Worm (Caenorhabditis elegans): ENCODE results near the gene Y17G7B.20.

Y17G7B.20 gene

ce11 chrII:11960596-11961217 lies 18.9 kb downstream of the Y17G7B.20 start (continued):
- peak; percentile 90 for TF ChIP-seq rbr-2 (tag; optimal IDR thresholded peaks at IDR 0.05)
- no peak for TF ChIP-seq ztf-11 (tag; optimal IDR thresholded peaks at IDR 0.05)
- peak; percentile 97 for TF ChIP-seq nhr-41 (GFP tag; IDR thresholded peaks at IDR 0.05)
- TF ChIP-seq hlh-30 (tag; optimal IDR thresholded peaks at IDR 0.05; ENCODE audit: insufficient read depth), result peak; percentile 71
- TF ChIP-seq tag-97 (GFP tag; IDR thresholded peaks at IDR 0.05), result no peak; the same call in 1 of the 2 replicates
- peak; percentile 84 for TF ChIP-seq nhr-48 (tag; optimal IDR thresholded peaks at IDR 0.05)
- TF ChIP-seq F44E2.7 (GFP tag; IDR thresholded peaks at IDR 0.05), result peak; percentile 99
- peak; percentile 93 for TF ChIP-seq zip-11 (GFP tag; IDR thresholded peaks at IDR 0.05)
- TF ChIP-seq F49E8.2 (tag; optimal IDR thresholded peaks at IDR 0.05; ENCODE audit: borderline replicate concordance), result peak; percentile 93
- peak; percentile 100 for TF ChIP-seq lim-7 (GFP tag; IDR thresholded peaks at IDR 0.05)
- TF ChIP-seq lin-1 (GFP tag; IDR thresholded peaks at IDR 0.05), result peak; percentile 97
- TF ChIP-seq php-3 (GFP tag; IDR thresholded peaks at IDR 0.05), result peak; percentile 94
- peak; percentile 84 for TF ChIP-seq mxl-3 (GFP tag; optimal IDR thresholded peaks at IDR 0.05)
- TF ChIP-seq zfp-2 (tag; optimal IDR thresholded peaks at IDR 0.05), result peak; percentile 78
- peak; percentile 100 for TF ChIP-seq egl-43 (GFP tag; IDR thresholded peaks at IDR 0.05)
- peak; percentile 84 for TF ChIP-seq T20F7.1 (GFP tag; optimal IDR thresholded peaks at IDR 0.05)
- TF ChIP-seq dve-1 (tag; optimal IDR thresholded peaks at IDR 0.05; ENCODE audit: insufficient read depth), result peak; percentile 80
- TF ChIP-seq mes-2 (tag; optimal IDR thresholded peaks at IDR 0.05; ENCODE audit: poor library complexity, severe bottlenecking), result peak; percentile 92
- TF ChIP-seq set-16 (GFP tag; IDR thresholded peaks at IDR 0.05), result peak; percentile 100
- peak; percentile 64 for TF ChIP-seq lin-13 (GFP tag; optimal IDR thresholded peaks at IDR 0.05)
- no peak for TF ChIP-seq fkh-10 (GFP tag; optimal IDR thresholded peaks at IDR 0.05)
- no peak for TF ChIP-seq egl-27 (tag; optimal IDR thresholded peaks at IDR 0.05)
- peak; percentile 85 to 98 for TF ChIP-seq daf-16 (GFP tag; optimal IDR thresholded peaks at IDR 0.05)
- TF ChIP-seq daf-16 (tag; optimal IDR thresholded peaks at IDR 0.05), result peak; percentile 52
- TF ChIP-seq nhr-11 (tag; optimal IDR thresholded peaks at IDR 0.05), result no peak
- TF ChIP-seq mxl-2 (GFP tag; conservative IDR thresholded peaks at IDR 0.05), result peak; percentile 91
- TF ChIP-seq lin-29 (GFP tag; IDR thresholded peaks at IDR 0.05), result peak; percentile 85
- TF ChIP-seq attf-4 (tag; optimal IDR thresholded peaks at IDR 0.05), result peak; percentile 57
- TF ChIP-seq daf-12 (tag; optimal IDR thresholded peaks at IDR 0.05), result no peak
- peak; percentile 95 for TF ChIP-seq dmd-9 (GFP tag; IDR thresholded peaks at IDR 0.05)
- peak; percentile 64 for TF ChIP-seq jun-1 (tag; optimal IDR thresholded peaks at IDR 0.05)
- TF ChIP-seq Y105C5A.15 (GFP tag; IDR thresholded peaks at IDR 0.05), result peak; percentile 99
- TF ChIP-seq Y48G9A.11 (GFP tag; IDR thresholded peaks at IDR 0.05), result peak; percentile 98
- TF ChIP-seq R02D3.7 (tag; optimal IDR thresholded peaks at IDR 0.05), result peak; percentile 45
- peak; percentile 99 for TF ChIP-seq pha-4 (GFP tag; IDR thresholded peaks at IDR 0.05)
- TF ChIP-seq pha-4 (tag; optimal IDR thresholded peaks at IDR 0.05), result no peak
- peak; percentile 52 for TF ChIP-seq ztf-7 (tag; optimal IDR thresholded peaks at IDR 0.05)
- TF ChIP-seq madf-5 (GFP tag; IDR thresholded peaks at IDR 0.05), result peak; percentile 98 to 99
- TF ChIP-seq F26F4.8 (GFP tag; conservative IDR thresholded peaks at IDR 0.05), result peak; percentile 100
- no peak for TF ChIP-seq fos-1 (tag; optimal IDR thresholded peaks at IDR 0.05)
- peak; percentile 53 to 84 for TF ChIP-seq hif-1 (tag; optimal IDR thresholded peaks at IDR 0.05)
- peak; percentile 95 for TF ChIP-seq hmg-1.1 (GFP tag; IDR thresholded peaks at IDR 0.05)
- no peak for TF ChIP-seq ceh-62 (tag; optimal IDR thresholded peaks at IDR 0.05)
- TF ChIP-seq arid-1 (GFP tag; conservative IDR thresholded peaks at IDR 0.05), result peak; percentile 99
- TF ChIP-seq lin-39 (tag; optimal IDR thresholded peaks at IDR 0.05), result no peak
- TF ChIP-seq ceh-32 (tag; optimal IDR thresholded peaks at IDR 0.05; ENCODE audit: poor library complexity), result peak; percentile 64
- peak; percentile 98 for TF ChIP-seq sdz-12 (GFP tag; optimal IDR thresholded peaks at IDR 0.05)
- TF ChIP-seq mdl-1 (tag; optimal IDR thresholded peaks at IDR 0.05), result peak in 1 of 2 experiments; percentile 22
- TF ChIP-seq nhr-76 (tag; optimal IDR thresholded peaks at IDR 0.05), result no peak
- peak; percentile 96 for TF ChIP-seq tra-1 (GFP tag; IDR thresholded peaks at IDR 0.05)

Data from whole organism, L4 larva.